Fruit fly (Drosophila melanogaster): ENCODE results near the gene CG7044.
A peak's percentile ranks its signal among the peaks of the same experiment; 100 is the strongest.

The CG7044 gene

dm6 chr3R:21066469-21067284 lies 34.8 kb downstream of the CG7044 start (continued):
- TF ChIP-seq her (GFP tag; optimal IDR thresholded peaks at IDR 0.05) (no peak), exex (tag; optimal IDR thresholded peaks at IDR 0.05) (peak; percentile 8), CG10267 (tag; optimal IDR thresholded peaks at IDR 0.05) (no peak), lbe (GFP tag; optimal IDR thresholded peaks at IDR 0.05) (no peak), NFAT (GFP tag; IDR thresholded peaks at IDR 0.05) (no peak), Optix (GFP tag; IDR thresholded peaks at IDR 0.05) (no peak), CG12219 (GFP tag; optimal IDR thresholded peaks at IDR 0.05) (no peak), CG11398 (GFP tag; optimal IDR thresholded peaks at IDR 0.05) (no peak), vvl (GFP tag; IDR thresholded peaks at IDR 0.05) (no peak), Drgx (GFP tag; IDR thresholded peaks at IDR 0.05) (no peak), CG10979 (tag; optimal IDR thresholded peaks at IDR 0.05) (no peak), Nf-YB (GFP tag; optimal IDR thresholded peaks at IDR 0.05) (no peak), CG1602 (GFP tag; optimal IDR thresholded peaks at IDR 0.05) (no peak), CkIIα-i1 (GFP tag; IDR thresholded peaks at IDR 0.05) (no peak), CG13123 (GFP tag; optimal IDR thresholded peaks at IDR 0.05) (no peak), kni (GFP tag; optimal IDR thresholded peaks at IDR 0.05) (peak; percentile 66), klu (GFP tag; IDR thresholded peaks at IDR 0.05) (no peak), Dp (GFP tag; optimal IDR thresholded peaks at IDR 0.05) (no peak), lmd (GFP tag; IDR thresholded peaks at IDR 0.05) (no peak), CG31224 (GFP tag; IDR thresholded peaks at IDR 0.05) (no peak), sug (tag; optimal IDR thresholded peaks at IDR 0.05) (no peak), CG9797 (GFP tag; optimal IDR thresholded peaks at IDR 0.05) (no peak), CG5953 (GFP tag; IDR thresholded peaks at IDR 0.05) (0 out of 2 replicates have a peak, but pooled peaks have one; percentile 16), croc (GFP tag; conservative IDR thresholded peaks at IDR 0.05) (no peak), CG7372 (GFP tag; IDR thresholded peaks at IDR 0.05) (peak; percentile 67; the same call in 1 of the 2 replicates), tll (GFP tag; optimal IDR thresholded peaks at IDR 0.05) (no peak), CG33557 (GFP tag; optimal IDR thresholded peaks at IDR 0.05) (no peak), caup (GFP tag; optimal IDR thresholded peaks at IDR 0.05; ENCODE audit: severe bottlenecking) (no peak), Dfd (GFP tag; optimal IDR thresholded peaks at IDR 0.05) (no peak), E2f2 (GFP tag; IDR thresholded peaks at IDR 0.05) (0 out of 2 replicates have a peak, but pooled peaks have one; percentile 28), amos (GFP tag; IDR thresholded peaks at IDR 0.05; ENCODE audit: partially characterized antibody) (no peak), pzg (GFP tag; optimal IDR thresholded peaks at IDR 0.05) (no peak), CG8924 (tag; optimal IDR thresholded peaks at IDR 0.05) (peak; percentile 33), CG12744 (GFP tag; optimal IDR thresholded peaks at IDR 0.05) (no peak), tna (GFP tag; IDR thresholded peaks at IDR 0.05; ENCODE audit: partially characterized antibody) (no peak), stc (GFP tag; IDR thresholded peaks at IDR 0.05) (no peak), Med (GFP tag) (peak; percentile 55), D19B (GFP tag; optimal IDR thresholded peaks at IDR 0.05) (no peak), CG6689 (GFP tag; IDR thresholded peaks at IDR 0.05) (no peak), CG18011 (GFP tag; optimal IDR thresholded peaks at IDR 0.05) (no peak), chinmo (GFP tag; IDR thresholded peaks at IDR 0.05; ENCODE audit: partially characterized antibody) (0 out of 4 replicates have a peak, but pooled peaks have one; percentile 60), sd (tag; optimal IDR thresholded peaks at IDR 0.05) (peak; percentile 3), CTCF (GFP tag; optimal IDR thresholded peaks at IDR 0.05) (no peak), CG43689 (GFP tag; IDR thresholded peaks at IDR 0.05) (no peak), al (GFP tag; IDR thresholded peaks at IDR 0.05) (no peak), CG1529 (GFP tag; optimal IDR thresholded peaks at IDR 0.05) (no peak), pros (GFP tag; optimal IDR thresholded peaks at IDR 0.05) (no peak), CG4617 (GFP tag; optimal IDR thresholded peaks at IDR 0.05; ENCODE audit: borderline replicate concordance) (no peak), CG9609 (GFP tag; optimal IDR thresholded peaks at IDR 0.05) (no peak), repo (GFP tag; optimal IDR thresholded peaks at IDR 0.05) (no peak)
